Fruit fly (Drosophila melanogaster) whole organism: Measurements from ENCODE around the gene Ilp6.
A peak's percentile ranks its signal among the peaks of the same experiment; 100 is the strongest.

ENCODE experiments used
- CG8478 ChIP-seq: fragments of >200 bp; optimal IDR thresholded peaks from 2 replicates; lab custom pipeline; 2018; ENCODE audit warnings: inconsistent platforms
- EcR ChIP-seq, 2 experiments: fragments of >200 bp; optimal IDR thresholded peaks; 2 replicates each; lab custom pipeline; 2017; ENCODE audit warnings: missing biosample characterization in 2 of 2, missing genetic modification characterization in 2 of 2, missing genetic modification reagents in 2 of 2

dm6 chrX:2289134-2289533 is 45.3 kb downstream of the Ilp6 start:
- TF ChIP-seq CG8478 (lab: Kevin White, UChicago), result no peak
- TF ChIP-seq EcR (GFP tag; optimal IDR thresholded peaks at IDR 0.05; lab: Kevin White, UChicago), result peak in 1 of 2 experiments; percentile 24
